Worm (Caenorhabditis elegans) whole organism, mixed stage, embryonic: ENCODE measurements around the gene C49C3.8.

ENCODE experiments used
- drap-1 ChIP-seq: fragments of 200-800 bp; sonication (Bioruptor generic); optimal IDR thresholded peaks from 3 replicates; lab custom pipeline; 2018; ENCODE audit warnings: mild to moderate bottlenecking, missing genetic modification characterization, missing compliant biosample characterization
- lin-13 ChIP-seq: fragments of 150-350 bp; optimal IDR thresholded peaks from 2 replicates; lab custom pipeline; 2014; ENCODE audit warnings: missing biosample characterization, missing genetic modification characterization
- mab-5 ChIP-seq: fragments of 150-350 bp; optimal IDR thresholded peaks from 2 replicates; lab custom pipeline; 2014; ENCODE audit warnings: missing biosample characterization, missing genetic modification characterization
- nhr-28 ChIP-seq: fragments of 150-350 bp; optimal IDR thresholded peaks from 2 replicates; lab custom pipeline; 2014; ENCODE audit warnings: missing biosample characterization, missing genetic modification characterization
- pha-4 ChIP-seq: fragments of 150-350 bp; optimal IDR thresholded peaks from 2 replicates; lab custom pipeline; 2018; ENCODE audit warnings: missing biosample characterization, missing genetic modification reagents, missing genetic modification characterization
- unc-120 ChIP-seq: sonication (generic microtip); optimal IDR thresholded peaks from 2 replicates; lab custom pipeline; 2017; ENCODE audit warnings: missing genetic modification characterization, missing compliant biosample characterization; ENCODE audit not compliant: poor library complexity, severe bottlenecking
- unc-62 ChIP-seq: fragments of 150-350 bp; optimal IDR thresholded peaks from 2 replicates; lab custom pipeline; 2014; ENCODE audit warnings: missing biosample characterization, missing genetic modification reagents, missing genetic modification characterization

ce11 chrIV:17293068-17293467 is 41.9 kb upstream of the C49C3.8 start:
- TF ChIP-seq unc-120 (no peak), lin-13 (tag; lab: Kevin White, UChicago) (no peak), mab-5 (tag; lab: Kevin White, UChicago) (no peak), pha-4 (no peak), drap-1 (GFP tag; lab: Kevin White, UChicago) (no peak), unc-62 (GFP tag; lab: Kevin White, UChicago) (no peak), nhr-28 (no peak)
